Fruit fly (Drosophila melanogaster): Measurements from ENCODE around the gene Snoo.

DNA sequence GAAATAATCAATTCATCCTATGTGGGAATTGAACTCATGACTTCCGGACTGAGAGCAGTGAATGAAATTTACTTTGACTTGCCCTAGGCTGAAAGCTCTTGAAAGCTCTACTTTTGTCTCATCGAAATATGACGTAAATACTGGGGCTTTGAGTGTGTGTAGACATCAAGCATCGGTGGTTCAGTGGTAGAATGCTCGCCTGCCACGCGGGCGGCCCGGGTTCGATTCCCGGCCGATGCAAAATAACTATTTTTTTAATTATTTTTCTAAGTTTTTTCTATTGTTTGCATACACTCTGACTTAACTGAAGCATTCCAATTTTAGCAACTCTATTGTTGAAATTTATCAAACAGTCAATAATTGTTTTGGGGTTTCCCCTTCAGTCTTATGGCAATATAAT is 111.3 kb downstream of the Snoo start:
- TF ChIP-seq pan (optimal IDR thresholded peaks at IDR 0.05), result no peak
- no peak for TF ChIP-seq CG8478 (optimal IDR thresholded peaks at IDR 0.05)
- TF ChIP-seq EcR (GFP tag; optimal IDR thresholded peaks at IDR 0.05), result no peak
- TF ChIP-seq Dll (optimal IDR thresholded peaks at IDR 0.05), result no peak
- TF ChIP-seq psq (optimal IDR thresholded peaks at IDR 0.05), result no peak
- TF ChIP-seq usp (GFP tag; optimal IDR thresholded peaks at IDR 0.05), result no peak

All from whole organism.